Worm (Caenorhabditis elegans): Measurements from ENCODE around the gene F15D4.4.

DNA sequence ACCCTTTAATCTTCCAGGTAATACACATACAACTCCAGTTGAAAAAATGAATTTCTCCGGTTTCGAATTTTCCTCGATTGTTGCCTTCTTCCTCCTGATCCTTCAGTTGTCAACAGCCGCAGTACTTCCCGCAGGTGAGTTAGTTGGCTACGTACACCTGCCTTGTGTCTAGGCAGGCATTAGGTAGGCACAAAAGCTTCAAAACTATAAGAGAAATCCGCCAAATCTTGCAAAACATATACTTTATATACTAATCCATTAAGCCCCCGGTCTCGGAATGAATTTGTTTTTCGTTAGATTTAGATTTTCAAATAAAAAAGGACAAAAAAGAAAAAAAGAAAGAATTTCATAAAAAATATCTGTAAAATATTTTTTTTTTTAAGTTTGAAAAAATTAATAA, 7.6 kb downstream of the F15D4.4 start, which contains the start of gene flp-16:
- TF ChIP-seq hnd-1 (tag; optimal IDR thresholded peaks at IDR 0.05) (no peak), pes-1 (GFP tag; IDR thresholded peaks at IDR 0.05) (no peak), F13C5.2 (tag; optimal IDR thresholded peaks at IDR 0.05) (no peak), B0310.2 (tag; optimal IDR thresholded peaks at IDR 0.05) (no peak)
